Fruit fly (Drosophila melanogaster): ENCODE data around the gene robo2.

The robo2 gene

DNA sequence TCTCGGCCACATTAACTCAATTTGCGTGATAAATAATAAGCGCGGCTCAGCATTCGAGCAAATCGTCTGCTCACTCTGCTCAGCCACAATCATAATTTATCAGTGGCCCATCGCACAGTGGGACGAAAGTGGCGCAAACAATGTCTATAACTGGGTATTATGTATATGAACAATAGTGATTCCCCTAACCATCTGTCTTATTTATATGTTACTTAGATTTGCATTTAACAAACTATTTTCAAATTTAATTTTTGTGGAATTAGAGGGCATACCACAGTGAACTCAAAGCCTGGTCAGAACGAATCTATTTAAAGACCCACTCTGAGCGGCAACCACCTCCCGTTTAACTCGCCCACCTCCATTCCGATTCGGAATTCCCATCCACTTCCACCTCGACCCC, 7.5 kb upstream of the robo2 start (continued):
- peak; percentile 24; the same call in 1 of the 2 replicates for TF ChIP-seq lmd (GFP tag; IDR thresholded peaks at IDR 0.05)
- TF ChIP-seq bbx (GFP tag; IDR thresholded peaks at IDR 0.05; ENCODE audit: partially characterized antibody) = no peak
- no peak for TF ChIP-seq pan (optimal IDR thresholded peaks at IDR 0.05)
- TF ChIP-seq pan (GFP tag; optimal IDR thresholded peaks at IDR 0.05 in 1 of 2, IDR thresholded peaks at IDR 0.05 in 1 of 2) = peak in 1 of 2 experiments; percentile 43
- TF ChIP-seq ham (GFP tag; IDR thresholded peaks at IDR 0.05) = no peak
- peak; percentile 27 for TF ChIP-seq cato (GFP tag; optimal IDR thresholded peaks at IDR 0.05; ENCODE audit: borderline replicate concordance)
- peak; percentile 20 for TF ChIP-seq CG10979 (tag; optimal IDR thresholded peaks at IDR 0.05)
- TF ChIP-seq NC2β (GFP tag; optimal IDR thresholded peaks at IDR 0.05) = peak; percentile 5
- peak; percentile 33 for TF ChIP-seq Mes4 (GFP tag; optimal IDR thresholded peaks at IDR 0.05)
- TF ChIP-seq trh (GFP tag; optimal IDR thresholded peaks at IDR 0.05) = peak; percentile 1
- no peak for TF ChIP-seq Kr (GFP tag; optimal IDR thresholded peaks at IDR 0.05)
- TF ChIP-seq Oli (tag; optimal IDR thresholded peaks at IDR 0.05) = peak; percentile 27
- peak; percentile 21 for TF ChIP-seq CG8388 (GFP tag; optimal IDR thresholded peaks at IDR 0.05)
- TF ChIP-seq jumu (GFP tag; optimal IDR thresholded peaks at IDR 0.05) = peak; percentile 20
- TF ChIP-seq gem (tag; optimal IDR thresholded peaks at IDR 0.05) = peak; percentile 69
- TF ChIP-seq Dll (GFP tag; IDR thresholded peaks at IDR 0.05; ENCODE audit: partially characterized antibody) = 0 out of 4 replicates have a peak, but pooled peaks have one; percentile 19
- 0 out of 3 replicates have a peak, but pooled peaks have one; percentile 9 for TF ChIP-seq Aef1 (GFP tag; IDR thresholded peaks at IDR 0.05)
- TF ChIP-seq sna (GFP tag; IDR thresholded peaks at IDR 0.05; ENCODE audit: partially characterized antibody) = no peak
- no peak for TF ChIP-seq CG18476 (GFP tag; optimal IDR thresholded peaks at IDR 0.05)
- peak; percentile 41 for TF ChIP-seq fd96Cb (tag; optimal IDR thresholded peaks at IDR 0.05)
- peak; percentile 18 for TF ChIP-seq mam (GFP tag; optimal IDR thresholded peaks at IDR 0.05)
- peak; percentile 12; the same call in 1 of the 2 replicates for TF ChIP-seq ap (GFP tag; IDR thresholded peaks at IDR 0.05)
- no peak for TF ChIP-seq hkb (optimal IDR thresholded peaks at IDR 0.05)
- TF ChIP-seq hkb (GFP tag; IDR thresholded peaks at IDR 0.05) = no peak
- peak; percentile 13 for TF ChIP-seq CG10209 (GFP tag; optimal IDR thresholded peaks at IDR 0.05)
- no peak for TF ChIP-seq Trl (optimal IDR thresholded peaks at IDR 0.05)
- peak; percentile 6 for TF ChIP-seq Trl (GFP tag; optimal IDR thresholded peaks at IDR 0.05)
- TF ChIP-seq Med (GFP tag) = peak; percentile 74
- peak; percentile 40 for TF ChIP-seq CG1602 (GFP tag; optimal IDR thresholded peaks at IDR 0.05)
- peak; percentile 70 for TF ChIP-seq Rx (GFP tag; IDR thresholded peaks at IDR 0.05)
- peak; percentile 50 for TF ChIP-seq CG6689 (GFP tag; IDR thresholded peaks at IDR 0.05)
- no peak for TF ChIP-seq CG11696 (GFP tag; IDR thresholded peaks at IDR 0.05)
- TF ChIP-seq sens (GFP tag) = peak; percentile 81
- TF ChIP-seq dmrt99B (tag; optimal IDR thresholded peaks at IDR 0.05) = peak; percentile 44
- TF ChIP-seq bsh (GFP tag; optimal IDR thresholded peaks at IDR 0.05) = peak; percentile 17 to 52
- peak; percentile 66 for TF ChIP-seq slbo (GFP tag; IDR thresholded peaks at IDR 0.05)
- TF ChIP-seq CG11723 (GFP tag; optimal IDR thresholded peaks at IDR 0.05) = no peak
- TF ChIP-seq NFAT (GFP tag; IDR thresholded peaks at IDR 0.05) = no peak
- peak; percentile 69 for TF ChIP-seq Sox102F (GFP tag; optimal IDR thresholded peaks at IDR 0.05)
- TF ChIP-seq dmrt11E (tag; optimal IDR thresholded peaks at IDR 0.05) = peak; percentile 52
- TF ChIP-seq pum (GFP tag; optimal IDR thresholded peaks at IDR 0.05) = peak; percentile 15
- peak; percentile 38; the same call in 1 of the 2 replicates for TF ChIP-seq ara (GFP tag; IDR thresholded peaks at IDR 0.05)
- TF ChIP-seq CG1024 (GFP tag; IDR thresholded peaks at IDR 0.05) = 0 out of 2 replicates have a peak, but pooled peaks have one; percentile 12
- TF ChIP-seq CG12769 (tag; optimal IDR thresholded peaks at IDR 0.05) = peak; percentile 31
- TF ChIP-seq Chrac-16 (GFP tag; optimal IDR thresholded peaks at IDR 0.05) = peak; percentile 28
- no peak for TF ChIP-seq CG11560 (tag; IDR thresholded peaks at IDR 0.05)
- TF ChIP-seq Ada2b (GFP tag; IDR thresholded peaks at IDR 0.05) = peak; percentile 35; the same call in 1 of the 2 replicates
- TF ChIP-seq CG7839 (tag; optimal IDR thresholded peaks at IDR 0.05) = peak; percentile 54
- peak; percentile 14; the same call in 1 of the 3 replicates for TF ChIP-seq tgo (GFP tag; IDR thresholded peaks at IDR 0.05)
- no peak for TF ChIP-seq prd (optimal IDR thresholded peaks at IDR 0.05)
- TF ChIP-seq prd (GFP tag; IDR thresholded peaks at IDR 0.05) = peak; percentile 45; the same call in 1 of the 3 replicates
- TF ChIP-seq Deaf1 (tag; optimal IDR thresholded peaks at IDR 0.05) = no peak
